Fruit fly (Drosophila melanogaster) Kc167 (cell line): Measurements from ENCODE around the gene CG7246.

ENCODE experiments used
- Myc ChIP-seq: fragments of >200 bp; optimal IDR thresholded peaks from 2 replicates; lab custom pipeline; 2017; ENCODE audit warnings: missing external identifiers
- ttk ChIP-seq: sonication (Bioruptor generic); optimal IDR thresholded peaks from 2 replicates; lab custom pipeline; 2017; ENCODE audit warnings: missing external identifiers

DNA sequence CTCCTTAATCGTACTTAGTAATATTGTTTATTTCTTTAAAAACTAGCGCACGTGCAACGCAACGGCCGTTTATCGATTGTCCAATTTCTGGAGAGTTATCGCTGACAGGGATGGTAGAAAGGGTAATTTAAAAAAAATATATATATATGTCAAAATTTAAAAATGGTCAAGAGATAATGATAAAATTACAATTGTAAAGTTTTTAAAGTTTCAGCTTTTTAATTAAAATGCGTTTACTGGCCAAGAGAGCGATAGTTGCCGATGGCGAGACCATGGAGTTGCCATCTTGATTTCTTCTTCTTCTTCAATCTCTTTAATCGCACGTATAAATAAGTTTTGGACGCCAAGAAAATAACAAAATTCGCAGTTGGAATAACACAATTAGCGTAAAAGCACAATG, at the start of gene CG7246, which contains the start of gene HP1b:
- no peak for TF ChIP-seq Myc (lab: Kevin White, UChicago)
- no peak for TF ChIP-seq ttk
